Worm (Caenorhabditis elegans) whole organism, L4 larva: ENCODE measurements around the gene W05B10.4.

Experiments used
- D1046.2 ChIP-seq: fragments of 200-800 bp; sonication (Bioruptor generic); IDR thresholded peaks from 2 replicates; pipeline ENCODE4 v1.3.6; 2022; ENCODE audit warnings: missing genetic modification characterization, missing compliant biosample characterization
- F26F4.8 ChIP-seq: fragments of 200-800 bp; sonication (Bioruptor generic); conservative IDR thresholded peaks from 2 replicates; pipeline ENCODE4 v1.3.6; 2022; ENCODE audit warnings: missing genetic modification characterization, missing compliant biosample characterization
- F37D6.2 ChIP-seq: sonication (generic microtip); optimal IDR thresholded peaks from 2 replicates; lab custom pipeline; 2016; ENCODE audit warnings: mild to moderate bottlenecking, missing genetic modification characterization, missing compliant biosample characterization
- Y105C5A.15 ChIP-seq: fragments of 200-800 bp; sonication (Bioruptor generic); IDR thresholded peaks from 2 replicates; pipeline ENCODE4 v1.3.6; 2022; ENCODE audit warnings: missing genetic modification characterization, missing compliant biosample characterization
- ZK337.2 ChIP-seq: fragments of 200-800 bp; sonication (Bioruptor generic); IDR thresholded peaks from 2 replicates; pipeline ENCODE4 v1.3.6; 2022; ENCODE audit warnings: missing genetic modification reagents, missing genetic modification characterization, missing compliant biosample characterization
- ZK546.5 ChIP-seq, 2 experiments: sonication (generic microtip); optimal IDR thresholded peaks; 2 replicates each; lab custom pipeline; 2017; ENCODE audit warnings: missing biosample characterization in 2 of 2, missing genetic modification characterization in 2 of 2
- aly-2 ChIP-seq: sonication (generic microtip); optimal IDR thresholded peaks from 2 replicates; lab custom pipeline; 2018; ENCODE audit warnings: missing biosample characterization, missing genetic modification characterization
- ama-1 ChIP-seq: fragments of 150-350 bp; optimal IDR thresholded peaks from 2 replicates; lab custom pipeline; 2014; ENCODE audit warnings: inconsistent platforms, mixed read lengths
- ceh-20 ChIP-seq: fragments of 200-800 bp; sonication (Bioruptor generic); IDR thresholded peaks from 2 replicates; pipeline ENCODE4 v1.3.6; 2022; ENCODE audit warnings: missing genetic modification reagents, missing genetic modification characterization, missing compliant biosample characterization
- ceh-28 ChIP-seq: fragments of 150-350 bp; optimal IDR thresholded peaks from 2 replicates; lab custom pipeline; 2014; ENCODE audit warnings: missing biosample characterization, missing genetic modification reagents, missing genetic modification characterization
- ceh-44 ChIP-seq: fragments of 200-800 bp; sonication (Bioruptor generic); IDR thresholded peaks from 2 replicates; pipeline ENCODE4 v1.3.6; 2022; ENCODE audit warnings: missing genetic modification reagents, missing genetic modification characterization, missing compliant biosample characterization
- ceh-62 ChIP-seq: sonication (generic microtip); optimal IDR thresholded peaks from 2 replicates; lab custom pipeline; 2017; ENCODE audit warnings: missing biosample characterization, missing genetic modification characterization
- cey-2 ChIP-seq: sonication (generic microtip); optimal IDR thresholded peaks from 3 replicates; lab custom pipeline; 2017; ENCODE audit warnings: missing genetic modification characterization, mild to moderate bottlenecking, missing compliant biosample characterization, antibody characterized with exemption, borderline replicate concordance; ENCODE audit not compliant: insufficient read depth
- ctbp-1 ChIP-seq: fragments of 200-800 bp; sonication (Bioruptor generic); IDR thresholded peaks from 2 replicates; pipeline ENCODE4 v1.3.6; 2022; ENCODE audit warnings: missing genetic modification reagents, missing genetic modification characterization, missing compliant biosample characterization
- daf-19 ChIP-seq: fragments of 200-800 bp; sonication (Bioruptor generic); conservative IDR thresholded peaks from 2 replicates; pipeline ENCODE4 v1.3.6; 2022; ENCODE audit warnings: missing genetic modification characterization, missing compliant biosample characterization
- daf-8 ChIP-seq: fragments of 200-800 bp; sonication (Bioruptor generic); IDR thresholded peaks from 2 replicates; pipeline ENCODE4 v1.3.6; 2022; ENCODE audit warnings: missing genetic modification characterization, missing compliant biosample characterization
- dmd-6 ChIP-seq: fragments of 200-800 bp; sonication (Bioruptor generic); IDR thresholded peaks from 2 replicates; pipeline ENCODE4 v1.3.6; 2022; ENCODE audit warnings: missing genetic modification reagents, missing genetic modification characterization, missing compliant biosample characterization
- dmd-8 ChIP-seq: fragments of 200-800 bp; sonication (Bioruptor generic); IDR thresholded peaks from 2 replicates; pipeline ENCODE4 v1.3.6; 2022; ENCODE audit warnings: missing genetic modification characterization, missing compliant biosample characterization
- duxl-1 ChIP-seq: sonication (generic microtip); optimal IDR thresholded peaks from 2 replicates; lab custom pipeline; 2016; ENCODE audit warnings: mild to moderate bottlenecking, missing genetic modification characterization, moderate library complexity, missing compliant biosample characterization; ENCODE audit not compliant: poor library complexity
- fos-1 ChIP-seq: fragments of 150-350 bp; optimal IDR thresholded peaks from 2 replicates; lab custom pipeline; 2014; ENCODE audit warnings: missing biosample characterization, missing genetic modification characterization
- gei-8 ChIP-seq: fragments of 200-800 bp; sonication (Bioruptor generic); optimal IDR thresholded peaks from 2 replicates; lab custom pipeline; 2018; ENCODE audit warnings: mild to moderate bottlenecking, missing genetic modification characterization, missing compliant biosample characterization
- hlh-11 ChIP-seq: fragments of 200-800 bp; sonication (Bioruptor generic); optimal IDR thresholded peaks from 2 replicates; lab custom pipeline; 2018; ENCODE audit warnings: mild to moderate bottlenecking, missing genetic modification characterization, missing compliant biosample characterization
- hmg-1.1 ChIP-seq: fragments of 200-800 bp; sonication (Bioruptor generic); IDR thresholded peaks from 2 replicates; pipeline ENCODE4 v1.3.6; 2022; ENCODE audit warnings: missing genetic modification reagents, missing genetic modification characterization, missing compliant biosample characterization
- jun-1 ChIP-seq: fragments of 150-350 bp; optimal IDR thresholded peaks from 2 replicates; lab custom pipeline; 2014; ENCODE audit warnings: missing biosample characterization, missing genetic modification reagents, missing genetic modification characterization
- lim-7 ChIP-seq: fragments of 200-800 bp; sonication (Bioruptor generic); IDR thresholded peaks from 2 replicates; pipeline ENCODE4 v1.3.6; 2022; ENCODE audit warnings: missing genetic modification characterization, missing compliant biosample characterization
- lin-29 ChIP-seq: fragments of 200-800 bp; sonication (Bioruptor generic); IDR thresholded peaks from 2 replicates; pipeline ENCODE4 v1.3.6; 2022; ENCODE audit warnings: missing genetic modification reagents, missing genetic modification characterization, missing compliant biosample characterization
- lin-38 ChIP-seq: fragments of 200-800 bp; sonication (Bioruptor generic); IDR thresholded peaks from 2 replicates; pipeline ENCODE4 v1.3.6; 2022; ENCODE audit warnings: missing genetic modification reagents, missing genetic modification characterization, missing compliant biosample characterization
- mdl-1 ChIP-seq, 2 experiments: fragments of 150-350 bp in 1 of 2; sonication (generic microtip) in 1 of 2; optimal IDR thresholded peaks; 2 replicates each; lab custom pipeline; 2014 to 2017; ENCODE audit warnings: missing biosample characterization in 2 of 2, missing genetic modification characterization in 2 of 2
- mdt-29 ChIP-seq: fragments of 200-800 bp; sonication (Bioruptor generic); IDR thresholded peaks from 2 replicates; pipeline ENCODE4 v1.3.6; 2022; ENCODE audit warnings: missing genetic modification reagents, missing genetic modification characterization, missing compliant biosample characterization
- mes-2 ChIP-seq: sonication (generic microtip); optimal IDR thresholded peaks from 2 replicates; lab custom pipeline; 2016; ENCODE audit warnings: missing genotype, mild to moderate bottlenecking, missing genetic modification characterization, missing compliant biosample characterization; ENCODE audit not compliant: poor library complexity, severe bottlenecking
- mxl-3 ChIP-seq: fragments of 200-800 bp; sonication (Bioruptor generic); optimal IDR thresholded peaks from 2 replicates; lab custom pipeline; 2018; ENCODE audit warnings: mild to moderate bottlenecking, missing genetic modification characterization, missing compliant biosample characterization
- nhr-11 ChIP-seq: fragments of 150-350 bp; optimal IDR thresholded peaks from 2 replicates; lab custom pipeline; 2014; ENCODE audit warnings: missing biosample characterization, missing genetic modification characterization
- nhr-111 ChIP-seq: fragments of 200-800 bp; sonication (Bioruptor generic); optimal IDR thresholded peaks from 2 replicates; lab custom pipeline; 2018; ENCODE audit warnings: mild to moderate bottlenecking, missing genetic modification characterization, missing compliant biosample characterization
- nhr-237 ChIP-seq: sonication (generic microtip); optimal IDR thresholded peaks from 2 replicates; lab custom pipeline; 2017; ENCODE audit warnings: missing biosample characterization, missing genetic modification characterization
- nhr-25 ChIP-seq: sonication (generic microtip); optimal IDR thresholded peaks from 2 replicates; lab custom pipeline; 2017; ENCODE audit warnings: missing genetic modification characterization, mild to moderate bottlenecking, missing compliant biosample characterization, antibody characterized with exemption, moderate library complexity, borderline replicate concordance; ENCODE audit not compliant: insufficient read depth
- nhr-41 ChIP-seq: fragments of 200-800 bp; sonication (Bioruptor generic); IDR thresholded peaks from 2 replicates; pipeline ENCODE4 v1.3.6; 2022; ENCODE audit warnings: missing genetic modification reagents, missing genetic modification characterization, missing compliant biosample characterization
- nhr-42 ChIP-seq: fragments of 200-800 bp; sonication (Bioruptor generic); IDR thresholded peaks from 2 replicates; pipeline ENCODE4 v1.3.6; 2022; ENCODE audit warnings: missing genetic modification characterization, missing compliant biosample characterization
- nhr-76 ChIP-seq: fragments of 150-350 bp; optimal IDR thresholded peaks from 2 replicates; lab custom pipeline; 2014; ENCODE audit warnings: missing biosample characterization, missing genetic modification characterization
- php-3 ChIP-seq: fragments of 200-800 bp; sonication (Bioruptor generic); IDR thresholded peaks from 2 replicates; pipeline ENCODE4 v1.3.6; 2022; ENCODE audit warnings: missing genetic modification reagents, missing genetic modification characterization, missing compliant biosample characterization
- rbr-2 ChIP-seq: sonication (generic microtip); optimal IDR thresholded peaks from 2 replicates; lab custom pipeline; 2016; ENCODE audit warnings: missing genotype, missing genetic modification characterization, missing compliant biosample characterization
- saeg-2 ChIP-seq: fragments of 200-800 bp; sonication (Bioruptor generic); IDR thresholded peaks from 2 replicates; pipeline ENCODE4 v1.3.6; 2022; ENCODE audit warnings: missing genetic modification reagents, missing genetic modification characterization, missing compliant biosample characterization
- sdz-12 ChIP-seq: fragments of 200-800 bp; sonication (Bioruptor generic); optimal IDR thresholded peaks from 2 replicates; lab custom pipeline; 2018; ENCODE audit warnings: mild to moderate bottlenecking, missing genetic modification characterization, missing compliant biosample characterization
- skn-1 ChIP-seq: fragments of 150-350 bp; optimal IDR thresholded peaks from 2 replicates; lab custom pipeline; 2014; ENCODE audit warnings: missing biosample characterization, missing genetic modification characterization
- snpc-4 ChIP-seq: fragments of 150-350 bp; optimal IDR thresholded peaks from 2 replicates; lab custom pipeline; 2014; ENCODE audit warnings: missing biosample characterization, missing genetic modification characterization
- spr-3 ChIP-seq: fragments of 200-800 bp; sonication (Bioruptor generic); optimal IDR thresholded peaks from 2 replicates; lab custom pipeline; 2018; ENCODE audit warnings: mild to moderate bottlenecking, missing genetic modification characterization, missing compliant biosample characterization
- tag-97 ChIP-seq: fragments of 200-800 bp; sonication (Bioruptor generic); IDR thresholded peaks from 2 replicates; pipeline ENCODE4 v1.3.6; 2022; ENCODE audit warnings: missing genetic modification characterization, missing compliant biosample characterization
- unc-130 ChIP-seq: sonication (generic microtip); optimal IDR thresholded peaks from 2 replicates; lab custom pipeline; 2016; ENCODE audit warnings: missing genetic modification reagents, missing genetic modification characterization, missing compliant biosample characterization
- zfp-3 ChIP-seq: fragments of 200-800 bp; sonication (Bioruptor generic); conservative IDR thresholded peaks from 2 replicates; pipeline ENCODE4 v1.3.6; 2022; ENCODE audit warnings: missing genetic modification reagents, missing genetic modification characterization, missing compliant biosample characterization
- zip-11 ChIP-seq: fragments of 200-800 bp; sonication (Bioruptor generic); IDR thresholded peaks from 2 replicates; pipeline ENCODE4 v1.3.6; 2022; ENCODE audit warnings: missing genetic modification characterization, missing compliant biosample characterization
- zip-2 ChIP-seq: fragments of 150-350 bp; optimal IDR thresholded peaks from 2 replicates; lab custom pipeline; 2014; ENCODE audit warnings: missing biosample characterization, missing genetic modification characterization
- ztf-11 ChIP-seq: fragments of 150-350 bp; optimal IDR thresholded peaks from 2 replicates; lab custom pipeline; 2014; ENCODE audit warnings: missing biosample characterization, missing genetic modification characterization

W05B10.4 gene

DNA sequence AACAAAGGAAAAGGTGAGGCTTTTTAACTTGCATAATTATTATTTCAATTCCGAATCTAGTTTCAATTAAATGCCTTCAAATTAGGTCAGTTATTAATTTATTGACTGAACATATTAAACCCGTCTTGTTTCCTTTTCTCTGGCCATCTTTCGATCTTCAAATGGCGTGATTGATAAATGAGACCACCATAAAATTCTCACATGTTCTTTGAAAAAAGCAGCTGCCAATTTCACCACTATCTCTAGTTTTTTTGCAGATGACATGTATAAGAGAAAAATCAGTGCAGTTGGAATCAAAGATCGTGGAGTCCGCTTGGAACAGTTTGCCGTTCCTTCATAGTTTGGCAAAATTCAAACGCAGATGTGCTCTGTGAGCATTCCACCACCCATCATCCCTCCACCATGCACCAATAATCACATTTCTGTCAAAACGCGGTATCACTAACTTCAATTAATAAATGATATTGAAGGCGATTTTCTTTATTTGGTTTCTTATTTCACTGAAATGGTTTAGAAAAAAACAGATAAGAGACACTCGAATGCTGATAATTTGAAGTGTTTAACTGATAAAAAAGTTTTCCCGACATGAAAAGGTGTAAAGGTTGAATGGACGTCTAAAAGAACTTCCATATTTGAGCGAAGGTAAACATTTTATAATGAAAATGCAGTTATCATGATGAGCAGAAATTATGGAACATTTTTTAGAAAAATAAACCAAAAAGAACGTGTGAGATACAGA is 30.1 kb upstream of the W05B10.4 start (continued):
- TF ChIP-seq sdz-12 (GFP tag; lab: Kevin White, UChicago) = no peak
- TF ChIP-seq duxl-1 (tag; lab: Kevin White, UChicago) = no peak
- TF ChIP-seq ztf-11 = no peak
- TF ChIP-seq ceh-62 (tag; lab: Kevin White, UChicago) = no peak
- no peak for TF ChIP-seq jun-1
- TF ChIP-seq mxl-3 (GFP tag; lab: Kevin White, UChicago) = peak; percentile 32
- no peak for TF ChIP-seq daf-19 (GFP tag; lab: Robert Waterston, UW)
- TF ChIP-seq nhr-111 (GFP tag; lab: Kevin White, UChicago) = no peak
- no peak for TF ChIP-seq gei-8
- TF ChIP-seq cey-2 (tag; lab: Kevin White, UChicago) = no peak
- peak; percentile 50 for TF ChIP-seq dmd-6 (GFP tag; lab: Robert Waterston, UW)
- TF ChIP-seq F26F4.8 (GFP tag; lab: Robert Waterston, UW) = no peak
- no peak for TF ChIP-seq ceh-20 (GFP tag; lab: Robert Waterston, UW)
- no peak for TF ChIP-seq ceh-28 (tag; lab: Kevin White, UChicago)
- TF ChIP-seq nhr-41 = no peak
- no peak for TF ChIP-seq zip-2 (tag; lab: Kevin White, UChicago)
- TF ChIP-seq aly-2 (tag; lab: Kevin White, UChicago) = no peak
- no peak for TF ChIP-seq ceh-44 (GFP tag; lab: Robert Waterston, UW)
- TF ChIP-seq dmd-8 (GFP tag; lab: Robert Waterston, UW) = no peak
- TF ChIP-seq ZK546.5 (tag; optimal IDR thresholded peaks at IDR 0.05; lab: Kevin White, UChicago) = no peak
- TF ChIP-seq ZK337.2 (GFP tag; lab: Robert Waterston, UW) = no peak
- no peak for TF ChIP-seq fos-1
- TF ChIP-seq Y105C5A.15 = no peak
- TF ChIP-seq nhr-11 (tag; lab: Kevin White, UChicago) = no peak
- TF ChIP-seq nhr-42 (GFP tag; lab: Robert Waterston, UW) = no peak
- no peak for TF ChIP-seq nhr-237 (tag; lab: Kevin White, UChicago)
- TF ChIP-seq snpc-4 = no peak
- no peak for TF ChIP-seq daf-8 (GFP tag; lab: Robert Waterston, UW)
- no peak for TF ChIP-seq nhr-76 (tag; lab: Kevin White, UChicago)
- no peak for TF ChIP-seq mes-2 (tag; lab: Kevin White, UChicago)
- no peak for TF ChIP-seq hmg-1.1 (GFP tag; lab: Robert Waterston, UW)
- no peak for TF ChIP-seq spr-3 (GFP tag; lab: Kevin White, UChicago)
- TF ChIP-seq lin-38 (GFP tag; lab: Robert Waterston, UW) = no peak
- peak; percentile 56; the same call in 1 of the 2 replicates for TF ChIP-seq php-3 (GFP tag; lab: Robert Waterston, UW)
- no peak; the same call in 1 of the 2 replicates for TF ChIP-seq saeg-2 (GFP tag; lab: Robert Waterston, UW)
- TF ChIP-seq tag-97 (GFP tag; lab: Robert Waterston, UW) = no peak
- TF ChIP-seq zfp-3 (GFP tag; lab: Robert Waterston, UW) = no peak
- no peak for TF ChIP-seq ctbp-1 (GFP tag; lab: Robert Waterston, UW)
- no peak for TF ChIP-seq zip-11 (GFP tag; lab: Robert Waterston, UW)
- TF ChIP-seq mdl-1 (tag; optimal IDR thresholded peaks at IDR 0.05; lab: Kevin White, UChicago) = peak in 1 of 2 experiments; percentile 65
- TF ChIP-seq lim-7 = no peak
- no peak for TF ChIP-seq D1046.2 (GFP tag; lab: Robert Waterston, UW)
- no peak for TF ChIP-seq lin-29
- peak; percentile 74 for TF ChIP-seq hlh-11 (tag; lab: Kevin White, UChicago)
- no peak for TF ChIP-seq skn-1 (tag; lab: Kevin White, UChicago)
- no peak for TF ChIP-seq mdt-29 (GFP tag; lab: Robert Waterston, UW)
- no peak for TF ChIP-seq nhr-25 (tag; lab: Kevin White, UChicago)
- TF ChIP-seq F37D6.2 = no peak
- TF ChIP-seq rbr-2 = no peak
- TF ChIP-seq ama-1 (lab: Kevin White, UChicago) = no peak
- no peak for TF ChIP-seq unc-130
